Fruit fly (Drosophila melanogaster) whole organism, adult: ENCODE data around the gene CG14834.

Source experiments
- CG11617 ChIP-seq: fragments of 200-800 bp; sonication (Bioruptor generic); optimal IDR thresholded peaks from 2 replicates; lab custom pipeline; 2017; ENCODE audit warnings: mild to moderate bottlenecking, missing biosample characterization, missing genetic modification reagents, missing genetic modification characterization
- CG12768 ChIP-seq: fragments of 200-800 bp; sonication (Bioruptor generic); optimal IDR thresholded peaks from 2 replicates; lab custom pipeline; 2017; ENCODE audit warnings: missing biosample characterization, missing genetic modification characterization, mild to moderate bottlenecking, moderate library complexity, missing genetic modification reagents
- CG14711 ChIP-seq: fragments of 200-800 bp; sonication (Bioruptor generic); optimal IDR thresholded peaks from 2 replicates; lab custom pipeline; 2018; ENCODE audit warnings: missing biosample characterization, mild to moderate bottlenecking, missing genetic modification characterization, moderate library complexity
- CG1620 ChIP-seq: fragments of 200-800 bp; sonication (Bioruptor generic); optimal IDR thresholded peaks from 2 replicates; lab custom pipeline; 2016; ENCODE audit warnings: missing biosample characterization, missing genetic modification characterization
- CG33017 ChIP-seq: fragments of 200-800 bp; sonication (Bioruptor generic); optimal IDR thresholded peaks from 2 replicates; lab custom pipeline; 2018; ENCODE audit warnings: missing biosample characterization, mild to moderate bottlenecking, missing genetic modification characterization, moderate library complexity
- CG5204 ChIP-seq: fragments of 200-800 bp; sonication (Bioruptor generic); optimal IDR thresholded peaks from 2 replicates; lab custom pipeline; 2016; ENCODE audit warnings: missing biosample characterization, missing genetic modification characterization
- CG7045 ChIP-seq: fragments of 200-800 bp; sonication (Bioruptor generic); optimal IDR thresholded peaks from 2 replicates; lab custom pipeline; 2017; ENCODE audit warnings: missing biosample characterization, mild to moderate bottlenecking, missing genetic modification characterization
- CG7101 ChIP-seq: fragments of 200-800 bp; sonication (Bioruptor generic); optimal IDR thresholded peaks from 2 replicates; lab custom pipeline; 2018; ENCODE audit warnings: missing biosample characterization, mild to moderate bottlenecking, missing genetic modification characterization, moderate library complexity
- Clk ChIP-seq: fragments of 200-800 bp; sonication (Bioruptor generic); optimal IDR thresholded peaks from 2 replicates; lab custom pipeline; 2017; ENCODE audit warnings: missing biosample characterization, missing genetic modification characterization
- Crg-1 ChIP-seq: fragments of 200-800 bp; sonication (Bioruptor generic); optimal IDR thresholded peaks from 2 replicates; lab custom pipeline; 2016; ENCODE audit warnings: missing biosample characterization, missing genetic modification characterization
- Hr96 ChIP-seq: fragments of 200-800 bp; sonication (Bioruptor generic); optimal IDR thresholded peaks from 2 replicates; lab custom pipeline; 2016; ENCODE audit warnings: missing biosample characterization, missing genetic modification characterization
- Mnt ChIP-seq: fragments of 200-800 bp; sonication (Bioruptor generic); optimal IDR thresholded peaks from 2 replicates; lab custom pipeline; 2016; ENCODE audit warnings: missing biosample characterization, mild to moderate bottlenecking, missing genetic modification characterization
- bab1 ChIP-seq: fragments of 200-800 bp; sonication (Bioruptor generic); optimal IDR thresholded peaks from 3 replicates; lab custom pipeline; 2019; ENCODE audit warnings: missing biosample characterization, mild to moderate bottlenecking, missing genetic modification characterization, moderate library complexity
- cic ChIP-seq: fragments of 200-800 bp; sonication (Bioruptor generic); optimal IDR thresholded peaks from 2 replicates; lab custom pipeline; 2017; ENCODE audit warnings: missing biosample characterization, mild to moderate bottlenecking, missing genetic modification characterization, moderate library complexity
- cnc ChIP-seq, 2 experiments: fragments of >200 bp; optimal IDR thresholded peaks; 2 replicates each; lab custom pipeline; 2017
- kay ChIP-seq: fragments of 200-800 bp; sonication (Bioruptor generic); peaks from one replicate; lab custom pipeline; 2016; ENCODE audit warnings: missing biosample characterization, missing genetic modification characterization, borderline replicate concordance
- ovo ChIP-seq: fragments of 200-800 bp; sonication (Bioruptor generic); optimal IDR thresholded peaks from 2 replicates; lab custom pipeline; 2016; ENCODE audit warnings: missing biosample characterization, missing genetic modification characterization
- pad ChIP-seq: fragments of 200-800 bp; sonication (Bioruptor generic); optimal IDR thresholded peaks from 3 replicates; lab custom pipeline; 2017; ENCODE audit warnings: missing biosample characterization, missing genetic modification characterization, mild to moderate bottlenecking, moderate library complexity, missing genetic modification reagents
- tj ChIP-seq: fragments of 200-800 bp; sonication (Bioruptor generic); optimal IDR thresholded peaks from 3 replicates; lab custom pipeline; 2017; ENCODE audit warnings: missing biosample characterization, mild to moderate bottlenecking, missing genetic modification characterization, moderate library complexity
- toe ChIP-seq: fragments of 200-800 bp; sonication (Bioruptor generic); optimal IDR thresholded peaks from 2 replicates; lab custom pipeline; 2016; ENCODE audit warnings: missing biosample characterization, missing genetic modification characterization

Gene CG14834

dm6 chr3L:7356386-7357117 is 9.6 kb upstream of the CG14834 start, which contains the start of gene CTCF:
TSS of gene CTCF (minus strand) at chr3L:7356713.
- TF ChIP-seq Crg-1: no peak
- no peak for TF ChIP-seq ovo (GFP tag; lab: Kevin White, UChicago)
- TF ChIP-seq CG1620 (GFP tag; lab: Kevin White, UChicago): no peak
- TF ChIP-seq pad (GFP tag; lab: Kevin White, UChicago): peak; percentile 53
- TF ChIP-seq CG7101 (tag; lab: Kevin White, UChicago): peak; percentile 29
- TF ChIP-seq Mnt: peak; percentile 40
- peak; percentile 31 for TF ChIP-seq CG11617 (GFP tag; lab: Kevin White, UChicago)
- no peak for TF ChIP-seq cnc (optimal IDR thresholded peaks at IDR 0.05; lab: Kevin White, UChicago)
- peak; percentile 22 for TF ChIP-seq cic
- TF ChIP-seq bab1 (GFP tag; lab: Kevin White, UChicago): peak; percentile 43
- TF ChIP-seq CG14711 (tag; lab: Kevin White, UChicago): peak; percentile 22
- peak; percentile 49 for TF ChIP-seq tj (GFP tag; lab: Kevin White, UChicago)

- no peak for TF ChIP-seq CG12768 (GFP tag; lab: Kevin White, UChicago)
- TF ChIP-seq kay (GFP tag; lab: Kevin White, UChicago): no peak
- no peak for TF ChIP-seq CG5204
- TF ChIP-seq ovo (GFP tag; lab: Kevin White, UChicago): no peak
- no peak for TF ChIP-seq CG14711 (tag; lab: Kevin White, UChicago)
- TF ChIP-seq CG11617 (GFP tag; lab: Kevin White, UChicago): no peak
- TF ChIP-seq cnc (optimal IDR thresholded peaks at IDR 0.05; lab: Kevin White, UChicago): no peak
- no peak for TF ChIP-seq Crg-1
- TF ChIP-seq tj (GFP tag; lab: Kevin White, UChicago): no peak
- TF ChIP-seq CG33017 (tag; lab: Kevin White, UChicago): no peak
- TF ChIP-seq cic: no peak
- TF ChIP-seq CG1620 (GFP tag; lab: Kevin White, UChicago): no peak
- TF ChIP-seq CG7045 (GFP tag; lab: Kevin White, UChicago): no peak
- TF ChIP-seq toe (GFP tag; lab: Kevin White, UChicago): no peak
- TF ChIP-seq Hr96 (GFP tag; lab: Kevin White, UChicago): no peak
- no peak for TF ChIP-seq Clk (GFP tag; lab: Kevin White, UChicago)
- TF ChIP-seq Mnt: no peak
Observed at dm6 chr3L:7349311-7349710, 2.4 kb upstream of the CG14834 start.

dm6 chr3L:7347984-7348631 is 1.2 kb upstream of the CG14834 start, which contains the start of the genes Srp19 and qm:
TSS of gene Srp19 (minus strand) at chr3L:7348034.
TSS of gene qm (plus strand) at chr3L:7348313.
- TF ChIP-seq cnc (optimal IDR thresholded peaks at IDR 0.05; lab: Kevin White, UChicago) (no peak), bab1 (GFP tag; lab: Kevin White, UChicago) (peak; percentile 67), CG14711 (tag; lab: Kevin White, UChicago) (peak; percentile 43), Hr96 (GFP tag; lab: Kevin White, UChicago) (no peak), toe (GFP tag; lab: Kevin White, UChicago) (no peak), CG7101 (tag; lab: Kevin White, UChicago) (peak; percentile 49), CG7045 (GFP tag; lab: Kevin White, UChicago) (no peak), Clk (GFP tag; lab: Kevin White, UChicago) (no peak), CG1620 (GFP tag; lab: Kevin White, UChicago) (no peak), tj (GFP tag; lab: Kevin White, UChicago) (peak; percentile 19), cic (no peak), CG33017 (tag; lab: Kevin White, UChicago) (peak; percentile 26), CG12768 (GFP tag; lab: Kevin White, UChicago) (peak; percentile 43), pad (GFP tag; lab: Kevin White, UChicago) (no peak), CG11617 (GFP tag; lab: Kevin White, UChicago) (peak; percentile 29), kay (GFP tag; lab: Kevin White, UChicago) (no peak), Crg-1 (no peak), ovo (GFP tag; lab: Kevin White, UChicago) (peak; percentile 5), Mnt (peak; percentile 58)

dm6 chr3L:7344965-7345427 is 1.9 kb downstream of the CG14834 start, which contains the start of gene Cln7:
TSS of gene Cln7 (minus strand) at chr3L:7345183.
- TF ChIP-seq Clk (GFP tag; lab: Kevin White, UChicago): peak; percentile 80
- peak; percentile 60 for TF ChIP-seq CG7045 (GFP tag; lab: Kevin White, UChicago)
- peak; percentile 97 for TF ChIP-seq cic
- peak; percentile 36 for TF ChIP-seq Crg-1
- TF ChIP-seq toe (GFP tag; lab: Kevin White, UChicago): no peak
- peak; percentile 95 for TF ChIP-seq CG12768 (GFP tag; lab: Kevin White, UChicago)
- TF ChIP-seq Hr96 (GFP tag; lab: Kevin White, UChicago): no peak
- TF ChIP-seq tj (GFP tag; lab: Kevin White, UChicago): peak; percentile 74
- TF ChIP-seq cnc (optimal IDR thresholded peaks at IDR 0.05; lab: Kevin White, UChicago): no peak
- TF ChIP-seq Mnt: peak; percentile 84
- peak; percentile 96 for TF ChIP-seq bab1 (GFP tag; lab: Kevin White, UChicago)
- peak; percentile 48 for TF ChIP-seq pad (GFP tag; lab: Kevin White, UChicago)
- peak; percentile 52 for TF ChIP-seq CG1620 (GFP tag; lab: Kevin White, UChicago)
- TF ChIP-seq kay (GFP tag; lab: Kevin White, UChicago): no peak
- TF ChIP-seq CG14711 (tag; lab: Kevin White, UChicago): peak; percentile 46
- peak; percentile 86 for TF ChIP-seq CG11617 (GFP tag; lab: Kevin White, UChicago)
- TF ChIP-seq ovo (GFP tag; lab: Kevin White, UChicago): peak; percentile 76
- TF ChIP-seq CG33017 (tag; lab: Kevin White, UChicago): peak; percentile 80
- no peak for TF ChIP-seq CG5204
- peak; percentile 58 for TF ChIP-seq CG7101 (tag; lab: Kevin White, UChicago)
